Fruit fly (Drosophila melanogaster): ENCODE data around the gene CG44038.

DNA sequence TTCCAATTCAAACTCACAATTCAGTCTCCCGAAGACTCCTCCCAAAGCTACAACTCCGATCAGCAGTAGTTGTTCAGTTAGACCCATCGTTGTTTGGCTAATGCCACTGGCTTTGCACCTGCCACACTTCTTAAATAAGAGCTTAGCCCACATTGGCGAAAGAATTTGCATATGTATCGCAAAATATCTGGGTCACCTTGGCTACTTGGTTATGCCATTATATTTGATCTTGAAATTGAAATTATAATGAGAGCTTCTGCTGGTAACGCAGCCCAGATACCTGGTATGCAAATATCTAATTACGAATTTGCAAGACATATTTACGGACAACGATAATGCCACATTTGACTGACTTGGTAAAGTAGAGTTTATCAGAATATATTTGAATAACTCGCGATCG lies 35.9 kb upstream of the CG44038 start, which contains the start of gene CG17404:
- no peak for TF ChIP-seq CG3032 (tag; optimal IDR thresholded peaks at IDR 0.05)
- TF ChIP-seq CG15336 (GFP tag; IDR thresholded peaks at IDR 0.05), result no peak
